Worm (Caenorhabditis elegans) whole organism, late embryonic: ENCODE measurements around the gene tbx-35.
"Not testable (repeated sequence)": the region's sequence is repeated elsewhere in the genome, so short reads cannot be mapped to it uniquely, and the experiment has no call there.

Experiments used
- C38D4.7 ChIP-seq: fragments of 200-800 bp; sonication (Bioruptor generic); optimal IDR thresholded peaks from 2 replicates; lab custom pipeline; 2018; ENCODE audit warnings: mild to moderate bottlenecking, missing genetic modification characterization, moderate library complexity, missing compliant biosample characterization
- F13H6.1 ChIP-seq: sonication (generic microtip); optimal IDR thresholded peaks from 2 replicates; lab custom pipeline; 2016; ENCODE audit warnings: missing genetic modification characterization, missing compliant biosample characterization
- K09A11.1 ChIP-seq: sonication (generic microtip); optimal IDR thresholded peaks from 2 replicates; lab custom pipeline; 2017; ENCODE audit warnings: antibody characterized with exemption, mild to moderate bottlenecking, missing genetic modification characterization, missing compliant biosample characterization; ENCODE audit not compliant: insufficient read depth
- T23F11.4 ChIP-seq: fragments of 200-800 bp; sonication (Bioruptor generic); optimal IDR thresholded peaks from 2 replicates; lab custom pipeline; 2018; ENCODE audit warnings: mild to moderate bottlenecking, missing genetic modification characterization, missing compliant biosample characterization
- ama-1 ChIP-seq: fragments of 150-350 bp; optimal IDR thresholded peaks from 2 replicates; lab custom pipeline; 2014
- ceh-14 ChIP-seq: sonication (generic microtip); optimal IDR thresholded peaks from 2 replicates; lab custom pipeline; 2016; ENCODE audit warnings: missing genotype, missing genetic modification characterization, missing compliant biosample characterization
- ceh-18 ChIP-seq: sonication (generic microtip); optimal IDR thresholded peaks from 2 replicates; lab custom pipeline; 2016; ENCODE audit warnings: missing genetic modification characterization, missing compliant biosample characterization
- ceh-19 ChIP-seq: fragments of 200-800 bp; sonication (Bioruptor generic); optimal IDR thresholded peaks from 2 replicates; lab custom pipeline; 2018; ENCODE audit warnings: mild to moderate bottlenecking, missing genetic modification characterization, missing compliant biosample characterization
- ceh-24 ChIP-seq: sonication (generic microtip); optimal IDR thresholded peaks from 2 replicates; lab custom pipeline; 2016; ENCODE audit warnings: mild to moderate bottlenecking, missing genetic modification characterization, missing compliant biosample characterization
- ceh-34 ChIP-seq: sonication (generic microtip); optimal IDR thresholded peaks from 2 replicates; lab custom pipeline; 2016; ENCODE audit warnings: mild to moderate bottlenecking, missing genetic modification characterization, missing compliant biosample characterization
- ceh-45 ChIP-seq: fragments of 200-800 bp; sonication (Bioruptor generic); IDR thresholded peaks from 2 replicates; pipeline ENCODE4 v1.3.6; 2022; ENCODE audit warnings: missing genetic modification reagents, missing genetic modification characterization, missing compliant biosample characterization
- ceh-6 ChIP-seq: fragments of 200-800 bp; sonication (Bioruptor generic); optimal IDR thresholded peaks from 2 replicates; lab custom pipeline; 2018; ENCODE audit warnings: mild to moderate bottlenecking, missing genetic modification characterization, missing compliant biosample characterization
- che-1 ChIP-seq: sonication (generic microtip); optimal IDR thresholded peaks from 2 replicates; lab custom pipeline; 2016; ENCODE audit warnings: mild to moderate bottlenecking, missing genetic modification characterization, missing compliant biosample characterization
- dmd-4 ChIP-seq: sonication (generic microtip); optimal IDR thresholded peaks from 2 replicates; lab custom pipeline; 2016; ENCODE audit warnings: borderline replicate concordance, missing genetic modification characterization, missing compliant biosample characterization
- elt-4 ChIP-seq: sonication (generic microtip); optimal IDR thresholded peaks from 2 replicates; lab custom pipeline; 2016; ENCODE audit warnings: missing genetic modification characterization, missing compliant biosample characterization
- ets-4 ChIP-seq: sonication (generic microtip); optimal IDR thresholded peaks from 2 replicates; lab custom pipeline; 2016; ENCODE audit warnings: missing genetic modification characterization, missing compliant biosample characterization
- eyg-1 ChIP-seq: sonication (generic microtip); optimal IDR thresholded peaks from 2 replicates; lab custom pipeline; 2016; ENCODE audit warnings: missing genotype, missing genetic modification characterization, missing compliant biosample characterization
- fax-1 ChIP-seq: sonication (generic microtip); optimal IDR thresholded peaks from 2 replicates; lab custom pipeline; 2016; ENCODE audit warnings: missing genotype, missing genetic modification characterization, missing compliant biosample characterization
- fkh-10 ChIP-seq: fragments of 150-350 bp; optimal IDR thresholded peaks from 2 replicates; lab custom pipeline; 2014; ENCODE audit warnings: missing biosample characterization, missing genetic modification reagents, missing genetic modification characterization
- gmeb-2 ChIP-seq: sonication (generic microtip); optimal IDR thresholded peaks from 2 replicates; lab custom pipeline; 2016; ENCODE audit warnings: missing genetic modification characterization, inconsistent platforms, missing compliant biosample characterization
- hlh-8 ChIP-seq: sonication (generic microtip); optimal IDR thresholded peaks from 2 replicates; lab custom pipeline; 2016; ENCODE audit warnings: missing genotype, missing genetic modification characterization, missing compliant biosample characterization
- lim-6 ChIP-seq: sonication (generic microtip); optimal IDR thresholded peaks from 2 replicates; lab custom pipeline; 2016; ENCODE audit warnings: missing genetic modification characterization, missing compliant biosample characterization
- mec-3 ChIP-seq: sonication (generic microtip); optimal IDR thresholded peaks from 2 replicates; lab custom pipeline; 2016; ENCODE audit warnings: borderline replicate concordance, missing genetic modification characterization, missing compliant biosample characterization
- npax-4 ChIP-seq: sonication (generic microtip); optimal IDR thresholded peaks from 2 replicates; lab custom pipeline; 2016; ENCODE audit warnings: missing genetic modification characterization, missing compliant biosample characterization
- odd-2 ChIP-seq: sonication (generic microtip); optimal IDR thresholded peaks from 2 replicates; lab custom pipeline; 2017; ENCODE audit warnings: antibody characterized with exemption, mild to moderate bottlenecking, missing genetic modification characterization, missing compliant biosample characterization
- pag-3 ChIP-seq: sonication (generic microtip); optimal IDR thresholded peaks from 2 replicates; lab custom pipeline; 2016; ENCODE audit warnings: missing compliant biosample characterization, missing genetic modification characterization, borderline replicate concordance
- pax-1 ChIP-seq: fragments of 150-350 bp; optimal IDR thresholded peaks from 2 replicates; lab custom pipeline; 2014; ENCODE audit warnings: missing biosample characterization, missing genetic modification characterization
- pros-1 ChIP-seq: fragments of 150-350 bp; optimal IDR thresholded peaks from 2 replicates; lab custom pipeline; 2014; ENCODE audit warnings: missing biosample characterization, missing genetic modification reagents, missing genetic modification characterization
- sdc-2 ChIP-seq: sonication (generic microtip); optimal IDR thresholded peaks from 2 replicates; lab custom pipeline; 2016; ENCODE audit warnings: missing genotype, missing genetic modification characterization, missing compliant biosample characterization
- sox-2 ChIP-seq: fragments of 200-800 bp; sonication (Bioruptor generic); IDR thresholded peaks from 2 replicates; pipeline ENCODE4 v1.3.6; 2022; ENCODE audit warnings: missing genetic modification reagents, missing genetic modification characterization, missing compliant biosample characterization
- tbx-2 ChIP-seq: sonication (generic microtip); optimal IDR thresholded peaks from 2 replicates; lab custom pipeline; 2016; ENCODE audit warnings: missing genetic modification characterization, missing compliant biosample characterization
- ttx-3 ChIP-seq: sonication (generic microtip); optimal IDR thresholded peaks from 2 replicates; lab custom pipeline; 2016; ENCODE audit warnings: missing genetic modification reagents, missing genetic modification characterization, missing compliant biosample characterization
- unc-3 ChIP-seq, 2 experiments: fragments of 200-800 bp in 1 of 2; sonication (Bioruptor generic) in 1 of 2; sonication (generic microtip) in 1 of 2; conservative IDR thresholded peaks in 1 of 2; optimal IDR thresholded peaks in 1 of 2; 2 replicates each; pipeline versions ENCODE4 v1.3.6 to Lab custom; 2016 to 2022; ENCODE audit warnings: missing compliant biosample characterization in 2 of 2, missing genetic modification characterization in 2 of 2, missing genetic modification reagents in 1 of 2
- unc-42 ChIP-seq: sonication (generic microtip); optimal IDR thresholded peaks from 2 replicates; lab custom pipeline; 2016; ENCODE audit warnings: missing genotype, missing genetic modification characterization, missing compliant biosample characterization
- unc-55 ChIP-seq: sonication (generic microtip); optimal IDR thresholded peaks from 2 replicates; lab custom pipeline; 2017; ENCODE audit warnings: missing biosample characterization, missing genetic modification reagents, missing genetic modification characterization
- unc-86 ChIP-seq: sonication (generic microtip); optimal IDR thresholded peaks from 2 replicates; lab custom pipeline; 2016; ENCODE audit warnings: missing genetic modification characterization, missing compliant biosample characterization

Gene tbx-35

ce11 chrII:5537524-5537923, 12.3 kb upstream of the tbx-35 start, which contains the start of gene C17C3.11:
TSS of gene C17C3.11 (plus strand) at chrII:5537824.
- TF ChIP-seq eyg-1: no peak
- TF ChIP-seq, all 69 proteins: peak for 0

ce11 chrII:5537078-5537477, 11.9 kb upstream of the tbx-35 start:
- no peak for TF ChIP-seq sdc-2
- no peak for TF ChIP-seq ttx-3
- TF ChIP-seq unc-55 (GFP tag; lab: Kevin White, UChicago): no peak
- no peak for TF ChIP-seq F13H6.1 (tag; lab: Kevin White, UChicago)
- no peak for TF ChIP-seq C38D4.7 (GFP tag; lab: Kevin White, UChicago)
- TF ChIP-seq fax-1 (tag; lab: Kevin White, UChicago): no peak
- TF ChIP-seq gmeb-2 (tag; lab: Kevin White, UChicago): no peak
- no peak for TF ChIP-seq pax-1
- TF ChIP-seq fkh-10 (GFP tag; lab: Kevin White, UChicago): no peak
- TF ChIP-seq ceh-24 (tag; lab: Kevin White, UChicago): no peak
- TF ChIP-seq ets-4 (tag; lab: Kevin White, UChicago): no peak
- no peak for TF ChIP-seq ceh-34 (tag; lab: Kevin White, UChicago)
- TF ChIP-seq K09A11.1: no peak

ce11 chrII:5534939-5535338, 9.7 kb upstream of the tbx-35 start, which contains the start of gene hlh-25:
TSS of gene hlh-25 (plus strand) at chrII:5535239.
- TF ChIP-seq mec-3 (tag; lab: Kevin White, UChicago); ceh-45; ceh-19 (GFP tag; lab: Kevin White, UChicago): not testable (repeated sequence)

ce11 chrII:5533642-5534041, 8.4 kb upstream of the tbx-35 start, which contains the start of gene hlh-26:
TSS of gene hlh-26 (minus strand) at chrII:5533742.
- TF ChIP-seq lim-6 (tag; lab: Kevin White, UChicago) (no peak), hlh-8 (tag; lab: Kevin White, UChicago) (no peak), sdc-2 (no peak), dmd-4 (tag; lab: Kevin White, UChicago) (no peak), unc-55 (GFP tag; lab: Kevin White, UChicago) (no peak), fax-1 (tag; lab: Kevin White, UChicago) (no peak), odd-2 (tag; lab: Kevin White, UChicago) (no peak), elt-4 (tag; lab: Kevin White, UChicago) (no peak), pax-1 (no peak), sox-2 (GFP tag; lab: Robert Waterston, UW) (no peak)

ce11 chrII:5531855-5532328, 6.7 kb upstream of the tbx-35 start, which contains the start of gene C17C3.9:
TSS of gene C17C3.9 (minus strand) at chrII:5532278.
- TF ChIP-seq pag-3 (tag; lab: Kevin White, UChicago) (no peak), T23F11.4 (GFP tag; lab: Kevin White, UChicago) (no peak), pax-1 (no peak)

- TF ChIP-seq hlh-8 (tag; lab: Kevin White, UChicago): no peak
- no peak for TF ChIP-seq ets-4 (tag; lab: Kevin White, UChicago)
- TF ChIP-seq pax-1: no peak
- TF ChIP-seq T23F11.4 (GFP tag; lab: Kevin White, UChicago): no peak
- TF ChIP-seq tbx-2 (tag; lab: Kevin White, UChicago): no peak
- TF ChIP-seq ceh-18 (tag; lab: Kevin White, UChicago): no peak
- TF ChIP-seq sdc-2: no peak
- TF ChIP-seq F13H6.1 (tag; lab: Kevin White, UChicago): no peak
- no peak for TF ChIP-seq che-1 (tag; lab: Kevin White, UChicago)
- TF ChIP-seq elt-4 (tag; lab: Kevin White, UChicago): no peak
- no peak for TF ChIP-seq ama-1 (lab: Kevin White, UChicago)
- no peak for TF ChIP-seq ceh-6 (GFP tag; lab: Kevin White, UChicago)
- no peak for TF ChIP-seq ceh-24 (tag; lab: Kevin White, UChicago)
- no peak for TF ChIP-seq pros-1 (tag; lab: Kevin White, UChicago)
- no peak for TF ChIP-seq unc-86 (tag; lab: Kevin White, UChicago)
- no peak for TF ChIP-seq unc-42
- TF ChIP-seq ceh-34 (tag; lab: Kevin White, UChicago): no peak
- no peak for TF ChIP-seq unc-3 (GFP tag; conservative IDR thresholded peaks at IDR 0.05; lab: Robert Waterston, UW)
- TF ChIP-seq unc-3 (tag; optimal IDR thresholded peaks at IDR 0.05; lab: Kevin White, UChicago): no peak
- no peak for TF ChIP-seq npax-4 (tag; lab: Kevin White, UChicago)
- TF ChIP-seq ceh-14: no peak
Observed at ce11 chrII:5527841-5528240, 2.6 kb upstream of the tbx-35 start, which contains the start of gene ZK177.1. TSS of gene ZK177.1 (plus strand) at chrII:5528141.
